Fruit fly (Drosophila melanogaster) whole organism, embryonic: ENCODE measurements around the gene CG10333.

Source experiments
- Asciz ChIP-seq: fragments of 200-800 bp; sonication (Bioruptor generic); optimal IDR thresholded peaks from 2 replicates; lab custom pipeline; 2017; ENCODE audit warnings: missing biosample characterization, mild to moderate bottlenecking, missing genetic modification characterization, missing genetic modification reagents
- Blimp-1 ChIP-seq: fragments of 200-800 bp; sonication (Bioruptor generic); optimal IDR thresholded peaks from 3 replicates; lab custom pipeline; 2018; ENCODE audit warnings: missing biosample characterization, missing genetic modification characterization, mild to moderate bottlenecking, moderate library complexity, missing genetic modification reagents
- Bteb2 ChIP-seq: fragments of 200-800 bp; sonication (Bioruptor generic); optimal IDR thresholded peaks from 2 replicates; lab custom pipeline; 2016; ENCODE audit warnings: missing biosample characterization, missing genetic modification characterization
- CG10565 ChIP-seq: fragments of 200-800 bp; sonication (Bioruptor generic); optimal IDR thresholded peaks from 3 replicates; lab custom pipeline; 2016; ENCODE audit warnings: missing biosample characterization, mild to moderate bottlenecking, missing genetic modification characterization
- CG12219 ChIP-seq: fragments of 200-800 bp; sonication (Bioruptor generic); optimal IDR thresholded peaks from 3 replicates; lab custom pipeline; 2018; ENCODE audit warnings: missing biosample characterization, mild to moderate bottlenecking, missing genetic modification characterization
- CG14667 ChIP-seq: fragments of 200-800 bp; sonication (Bioruptor generic); IDR thresholded peaks from 2 replicates; pipeline ENCODE4 v1.3.6; 2022; ENCODE audit warnings: missing biosample characterization, missing genetic modification characterization
- CG15479 ChIP-seq: fragments of 200-800 bp; sonication (Bioruptor generic); optimal IDR thresholded peaks from 3 replicates; lab custom pipeline; 2019; ENCODE audit warnings: missing biosample characterization, mild to moderate bottlenecking, missing genetic modification characterization, moderate library complexity
- CG1792 ChIP-seq: fragments of 200-800 bp; sonication (Bioruptor generic); optimal IDR thresholded peaks from 2 replicates; lab custom pipeline; 2016; ENCODE audit warnings: missing biosample characterization, missing genetic modification characterization
- CG30403 ChIP-seq: fragments of 200-800 bp; sonication (Bioruptor generic); optimal IDR thresholded peaks from 3 replicates; lab custom pipeline; 2016; ENCODE audit warnings: missing biosample characterization, missing genetic modification characterization
- CG33213 ChIP-seq: fragments of 200-800 bp; sonication (Bioruptor generic); optimal IDR thresholded peaks from 3 replicates; lab custom pipeline; 2016; ENCODE audit warnings: missing biosample characterization, missing genetic modification characterization
- CG34376 ChIP-seq: fragments of 200-800 bp; sonication (Bioruptor generic); optimal IDR thresholded peaks from 2 replicates; lab custom pipeline; 2018; ENCODE audit warnings: missing biosample characterization, mild to moderate bottlenecking, missing genetic modification characterization
- CG3995 ChIP-seq: fragments of 200-800 bp; sonication (Bioruptor generic); optimal IDR thresholded peaks from 3 replicates; lab custom pipeline; 2016; ENCODE audit warnings: missing biosample characterization, missing genetic modification characterization
- CG4328 ChIP-seq: fragments of 200-800 bp; sonication (Bioruptor generic); optimal IDR thresholded peaks from 3 replicates; lab custom pipeline; 2017; ENCODE audit warnings: missing biosample characterization, missing genetic modification reagents, missing genetic modification characterization
- CG5953 ChIP-seq: fragments of 200-800 bp; sonication (Bioruptor generic); IDR thresholded peaks from 2 replicates; pipeline ENCODE4 v1.3.6; 2022; ENCODE audit warnings: missing biosample characterization, missing genetic modification characterization
- CG8924 ChIP-seq: fragments of 200-800 bp; optimal IDR thresholded peaks from 3 replicates; lab custom pipeline; 2019; ENCODE audit warnings: missing biosample characterization, mild to moderate bottlenecking, missing genetic modification characterization, moderate library complexity
- CHES-1-like ChIP-seq: fragments of 200-800 bp; sonication (Bioruptor generic); optimal IDR thresholded peaks from 2 replicates; lab custom pipeline; 2016; ENCODE audit warnings: missing biosample characterization, missing genetic modification characterization
- GATAe ChIP-seq: fragments of 200-800 bp; sonication (Bioruptor generic); conservative IDR thresholded peaks from 2 replicates; pipeline ENCODE4 v1.3.6; 2022; ENCODE audit warnings: missing biosample characterization, missing genetic modification characterization
- Gsc ChIP-seq: fragments of 200-800 bp; sonication (Bioruptor generic); IDR thresholded peaks from 2 replicates; pipeline ENCODE4 v1.3.6; 2022; ENCODE audit warnings: missing biosample characterization, missing genetic modification characterization
- H15 ChIP-seq: fragments of 200-800 bp; sonication (Bioruptor generic); IDR thresholded peaks from 3 replicates; pipeline ENCODE4 v1.3.6; 2022; ENCODE audit warnings: missing biosample characterization, missing genetic modification characterization
- Med ChIP-seq: fragments of 200-800 bp; sonication (Bioruptor generic); peaks from one replicate; lab custom pipeline; 2016; ENCODE audit warnings: missing biosample characterization, missing genetic modification characterization, mild to moderate bottlenecking, inconsistent platforms, moderate library complexity
- Mrtf ChIP-seq: fragments of 200-800 bp; sonication (Bioruptor generic); IDR thresholded peaks from 3 replicates; pipeline ENCODE4 v1.3.6; 2022; ENCODE audit warnings: missing biosample characterization, missing genetic modification characterization
- Oli ChIP-seq: fragments of 200-800 bp; sonication (Bioruptor generic); optimal IDR thresholded peaks from 2 replicates; lab custom pipeline; 2018; ENCODE audit warnings: missing biosample characterization, mild to moderate bottlenecking, missing genetic modification characterization, moderate library complexity
- Pdp1 ChIP-seq, 2 experiments: fragments of 200-800 bp; sonication (Bioruptor generic); optimal IDR thresholded peaks; 3 replicates each; lab custom pipeline; 2016; ENCODE audit warnings: missing biosample characterization in 2 of 2, missing genetic modification characterization in 2 of 2, mild to moderate bottlenecking in 1 of 2, moderate library complexity in 1 of 2
- Xbp1 ChIP-seq: fragments of 200-800 bp; sonication (Bioruptor generic); optimal IDR thresholded peaks from 3 replicates; lab custom pipeline; 2016; ENCODE audit warnings: missing biosample characterization, mild to moderate bottlenecking, missing genetic modification characterization
- chinmo ChIP-seq: fragments of 200-800 bp; sonication (Bioruptor generic); IDR thresholded peaks from 4 replicates; pipeline ENCODE4 v1.3.6; 2022; ENCODE audit warnings: missing biosample characterization, missing genetic modification characterization; ENCODE audit not compliant: partially characterized antibody
- crp ChIP-seq, 2 experiments: fragments of 200-800 bp; sonication (Bioruptor generic); optimal IDR thresholded peaks; 2 replicates in 1 of 2; 3 replicates in 1 of 2; lab custom pipeline; 2017; ENCODE audit warnings: missing biosample characterization in 2 of 2, missing genetic modification characterization in 2 of 2, mild to moderate bottlenecking in 1 of 2, moderate library complexity in 1 of 2
- da ChIP-seq: fragments of 200-800 bp; sonication (Bioruptor generic); optimal IDR thresholded peaks from 2 replicates; lab custom pipeline; 2016; ENCODE audit warnings: missing biosample characterization, missing genetic modification characterization
- exex ChIP-seq: fragments of 200-800 bp; sonication (Bioruptor generic); optimal IDR thresholded peaks from 4 replicates; lab custom pipeline; 2018; ENCODE audit warnings: missing biosample characterization, mild to moderate bottlenecking, missing genetic modification characterization, moderate library complexity
- gsb-n ChIP-seq: fragments of 200-800 bp; sonication (Bioruptor generic); optimal IDR thresholded peaks from 3 replicates; lab custom pipeline; 2018; ENCODE audit warnings: missing biosample characterization, mild to moderate bottlenecking, missing genetic modification characterization
- hbn ChIP-seq: fragments of 200-800 bp; sonication (Bioruptor generic); IDR thresholded peaks from 2 replicates; pipeline ENCODE4 v1.3.6; 2022; ENCODE audit warnings: missing biosample characterization, missing genetic modification characterization; ENCODE audit not compliant: partially characterized antibody
- lab ChIP-seq: fragments of 200-800 bp; sonication (Bioruptor generic); optimal IDR thresholded peaks from 3 replicates; lab custom pipeline; 2017; ENCODE audit warnings: missing biosample characterization, missing genetic modification characterization, mild to moderate bottlenecking, moderate library complexity, missing genetic modification reagents
- mam ChIP-seq: fragments of 200-800 bp; sonication (Bioruptor generic); optimal IDR thresholded peaks from 3 replicates; lab custom pipeline; 2016; ENCODE audit warnings: missing biosample characterization, missing genetic modification characterization
- mirr ChIP-seq: fragments of 200-800 bp; sonication (Bioruptor generic); optimal IDR thresholded peaks from 3 replicates; lab custom pipeline; 2018; ENCODE audit warnings: missing biosample characterization, mild to moderate bottlenecking, missing genetic modification characterization
- ranshi ChIP-seq: fragments of 200-800 bp; sonication (Bioruptor generic); IDR thresholded peaks from 2 replicates; pipeline ENCODE4 v1.3.6; 2022; ENCODE audit warnings: missing biosample characterization, missing genetic modification characterization
- scrt ChIP-seq: fragments of 200-800 bp; sonication (Bioruptor generic); optimal IDR thresholded peaks from 2 replicates; lab custom pipeline; 2018; ENCODE audit warnings: missing biosample characterization, mild to moderate bottlenecking, missing genetic modification characterization, moderate library complexity
- sd ChIP-seq: fragments of 200-800 bp; sonication (Bioruptor generic); optimal IDR thresholded peaks from 3 replicates; lab custom pipeline; 2018; ENCODE audit warnings: missing biosample characterization, mild to moderate bottlenecking, missing genetic modification characterization, moderate library complexity
- sens ChIP-seq: fragments of 200-800 bp; sonication (Bioruptor generic); peaks from one replicate; lab custom pipeline; 2016; ENCODE audit warnings: missing biosample characterization, missing genetic modification characterization
- seq ChIP-seq: fragments of 200-800 bp; sonication (Bioruptor generic); IDR thresholded peaks from 2 replicates; pipeline ENCODE4 v1.3.6; 2022; ENCODE audit warnings: missing biosample characterization, missing genetic modification characterization
- sqz ChIP-seq: fragments of 200-800 bp; sonication (Bioruptor generic); optimal IDR thresholded peaks from 3 replicates; lab custom pipeline; 2018; ENCODE audit warnings: missing biosample characterization, mild to moderate bottlenecking, missing genetic modification characterization
- sug ChIP-seq: fragments of 200-800 bp; optimal IDR thresholded peaks from 2 replicates; lab custom pipeline; 2019; ENCODE audit warnings: missing biosample characterization, mild to moderate bottlenecking, missing genetic modification characterization, moderate library complexity
- tll ChIP-seq, 2 experiments: fragments of 200-800 bp in 1 of 2; fragments of >200 bp in 1 of 2; sonication (Bioruptor generic) in 1 of 2; optimal IDR thresholded peaks; 2 replicates each; lab custom pipeline; 2017 to 2019; ENCODE audit warnings: missing biosample characterization in 2 of 2, missing genetic modification characterization in 2 of 2, mild to moderate bottlenecking in 1 of 2, moderate library complexity in 1 of 2
- ttk ChIP-seq: fragments of 200-800 bp; sonication (Bioruptor generic); IDR thresholded peaks from 2 replicates; pipeline ENCODE4 v2.1.2; 2022; ENCODE audit warnings: missing biosample characterization, missing genetic modification characterization
- tup ChIP-seq: fragments of 200-800 bp; sonication (Bioruptor generic); optimal IDR thresholded peaks from 2 replicates; lab custom pipeline; 2016; ENCODE audit warnings: missing biosample characterization, mild to moderate bottlenecking, missing genetic modification characterization, moderate library complexity
- z ChIP-seq: fragments of 200-800 bp; sonication (Bioruptor generic); IDR thresholded peaks from 3 replicates; pipeline ENCODE4 v1.3.6; 2022; ENCODE audit warnings: missing biosample characterization, missing genetic modification characterization
- zfh1 ChIP-seq: fragments of 200-800 bp; sonication (Bioruptor generic); IDR thresholded peaks from 3 replicates; pipeline ENCODE4 v1.3.6; 2022; ENCODE audit warnings: missing biosample characterization, missing genetic modification characterization

The CG10333 gene

dm6 chr2L:18629144-18629543, 22.5 kb downstream of the CG10333 start (continued):
- 0 out of 4 replicates have a peak, but pooled peaks have one; percentile 59 for TF ChIP-seq chinmo (GFP tag; lab: Robert Waterston, UW)
- peak in 1 of 2 experiments; percentile 50 for TF ChIP-seq tll (GFP tag; optimal IDR thresholded peaks at IDR 0.05; lab: Kevin White, UChicago)
- peak; percentile 30; the same call in 1 of the 2 replicates for TF ChIP-seq CG5953
- TF ChIP-seq CG15479 = peak; percentile 96
- TF ChIP-seq CG33213 = no peak
- peak; percentile 31 for TF ChIP-seq da (GFP tag; lab: Kevin White, UChicago)
- no peak for TF ChIP-seq CG8924 (tag; lab: Kevin White, UChicago)
- peak; percentile 55 for TF ChIP-seq sens (GFP tag; lab: Kevin White, UChicago)
- no peak for TF ChIP-seq hbn (GFP tag; lab: Robert Waterston, UW)
- peak; percentile 69 for TF ChIP-seq gsb-n (tag; lab: Kevin White, UChicago)
- no peak for TF ChIP-seq tup (GFP tag; lab: Kevin White, UChicago)
- no peak for TF ChIP-seq Gsc (GFP tag; lab: Robert Waterston, UW)

DNA sequence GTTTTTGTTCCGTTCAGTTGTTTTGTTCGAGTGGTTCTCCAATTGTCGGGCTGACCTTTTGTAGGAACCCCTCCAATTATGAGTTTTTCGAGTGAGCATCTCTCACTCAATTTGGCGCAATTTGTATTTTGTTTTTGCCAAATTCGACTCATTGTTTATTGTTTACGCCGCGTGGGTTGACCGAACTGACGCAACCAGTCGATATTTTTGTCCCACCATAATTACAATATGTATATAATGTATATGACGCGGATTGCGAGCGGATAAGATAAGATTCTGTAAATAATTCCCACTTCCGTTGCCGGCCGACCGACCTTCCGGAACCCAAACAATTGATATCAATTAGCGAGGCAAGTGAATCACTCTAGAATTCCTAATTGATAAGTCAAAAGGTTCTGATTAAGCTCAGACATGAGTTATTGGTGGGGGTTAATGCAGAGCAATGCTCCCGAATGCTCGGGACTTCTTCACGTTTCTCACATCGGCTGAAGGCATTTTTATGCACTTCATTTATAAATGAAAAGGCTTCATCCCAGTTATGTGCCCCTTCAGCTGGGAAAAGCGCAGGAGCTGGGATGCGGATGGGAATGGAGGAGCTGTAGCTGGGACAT, 24.1 kb downstream of the CG10333 start:
- no peak for TF ChIP-seq ttk (GFP tag; lab: Robert Waterston, UW)
- no peak for TF ChIP-seq H15 (GFP tag; lab: Robert Waterston, UW)
- no peak for TF ChIP-seq CG14667 (GFP tag; lab: Robert Waterston, UW)
- TF ChIP-seq mam (GFP tag; lab: Kevin White, UChicago) = no peak
- TF ChIP-seq Pdp1 (GFP tag; optimal IDR thresholded peaks at IDR 0.05; lab: Kevin White, UChicago) = peak in 1 of 2 experiments; percentile 71
- TF ChIP-seq CG4328 = no peak
- TF ChIP-seq lab (GFP tag; lab: Kevin White, UChicago) = peak; percentile 33
- TF ChIP-seq CG34376 (GFP tag; lab: Kevin White, UChicago) = peak; percentile 44
- TF ChIP-seq ranshi (GFP tag; lab: Robert Waterston, UW) = no peak
- TF ChIP-seq CG1792 (GFP tag; lab: Kevin White, UChicago) = no peak
- peak; percentile 25 for TF ChIP-seq Med
- no peak for TF ChIP-seq seq
- peak; percentile 54 for TF ChIP-seq sd (tag; lab: Kevin White, UChicago)
- no peak for TF ChIP-seq Asciz (GFP tag; lab: Kevin White, UChicago)
- TF ChIP-seq sqz = no peak
- TF ChIP-seq CG12219 (GFP tag; lab: Kevin White, UChicago) = no peak
- peak; percentile 61 for TF ChIP-seq GATAe
- TF ChIP-seq sug = peak; percentile 19
- TF ChIP-seq scrt = no peak
- TF ChIP-seq z (GFP tag; lab: Robert Waterston, UW) = peak; percentile 53; the same call in 1 of the 3 replicates
- TF ChIP-seq Xbp1 = no peak
- TF ChIP-seq crp (GFP tag; optimal IDR thresholded peaks at IDR 0.05; lab: Kevin White, UChicago) = no peak
- peak; percentile 79 for TF ChIP-seq mirr (GFP tag; lab: Kevin White, UChicago)
- TF ChIP-seq exex (tag; lab: Kevin White, UChicago) = peak; percentile 84
- TF ChIP-seq sens (GFP tag; lab: Kevin White, UChicago) = peak; percentile 63
- no peak for TF ChIP-seq zfh1 (GFP tag; lab: Robert Waterston, UW)

dm6 chr2L:18632389-18632788, 25.8 kb downstream of the CG10333 start:
- TF ChIP-seq CHES-1-like (GFP tag; lab: Kevin White, UChicago) (no peak), CG10565 (GFP tag; lab: Kevin White, UChicago) (no peak), Bteb2 (no peak), CG14667 (GFP tag; lab: Robert Waterston, UW) (no peak), Xbp1 (no peak), CG30403 (GFP tag; lab: Kevin White, UChicago) (no peak), Oli (tag; lab: Kevin White, UChicago) (no peak), Blimp-1 (GFP tag; lab: Kevin White, UChicago) (no peak), Mrtf (GFP tag; lab: Robert Waterston, UW) (no peak), CG3995 (GFP tag; lab: Kevin White, UChicago) (no peak)
